Worm (Caenorhabditis elegans) whole organism, young adult: ENCODE results near the gene srg-39.

Experiments
- nhr-90 ChIP-seq: sonication (generic microtip); optimal IDR thresholded peaks from 2 replicates; lab custom pipeline; 2016; ENCODE audit warnings: missing genotype, mild to moderate bottlenecking, missing genetic modification characterization, missing compliant biosample characterization
- repo-1 ChIP-seq: sonication (generic microtip); optimal IDR thresholded peaks from 2 replicates; lab custom pipeline; 2017; ENCODE audit warnings: mild to moderate bottlenecking, missing genetic modification characterization, missing compliant biosample characterization
- snpc-1.3 ChIP-seq: sonication (generic microtip); optimal IDR thresholded peaks from 2 replicates; lab custom pipeline; 2017; ENCODE audit warnings: missing genetic modification characterization, mild to moderate bottlenecking, missing compliant biosample characterization, antibody characterized with exemption, moderate library complexity, missing genotype, missing genetic modification reagents; ENCODE audit not compliant: insufficient read depth
- ztf-25 ChIP-seq: fragments of 200-800 bp; sonication (Bioruptor generic); IDR thresholded peaks from 2 replicates; pipeline ENCODE4 v1.3.6; 2022; ENCODE audit warnings: missing genetic modification reagents, missing genetic modification characterization, missing compliant biosample characterization

DNA sequence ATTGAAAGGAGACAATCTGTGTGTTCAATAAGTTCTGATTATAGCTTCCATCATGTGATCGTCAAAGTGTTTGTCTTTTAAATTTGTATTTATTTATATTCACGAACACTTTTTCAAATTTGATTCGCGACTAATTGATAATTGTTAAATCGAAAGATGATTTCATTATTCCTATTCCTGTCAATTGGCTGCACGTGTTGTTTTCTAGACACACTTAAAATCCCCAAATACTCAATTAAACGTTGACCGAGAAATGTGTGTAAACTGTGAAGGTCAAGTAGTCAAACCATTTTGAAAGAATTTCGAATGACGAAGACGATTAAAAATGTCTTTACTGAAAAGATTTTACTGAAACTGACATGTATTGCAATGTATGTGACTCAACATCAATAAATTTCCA lies 28.7 kb upstream of the srg-39 start:
- no peak for TF ChIP-seq repo-1
- no peak for TF ChIP-seq snpc-1.3 (tag; lab: Kevin White, UChicago)
- TF ChIP-seq ztf-25 (GFP tag; lab: Robert Waterston, UW) = no peak
- TF ChIP-seq nhr-90 (tag; lab: Kevin White, UChicago) = no peak
